Worm (Caenorhabditis elegans) whole organism, L2 larva: ENCODE results near the gene C02B8.1.

Experiments used
- fos-1 ChIP-seq: fragments of 150-350 bp; optimal IDR thresholded peaks from 2 replicates; lab custom pipeline; 2014; ENCODE audit warnings: missing biosample characterization, missing genetic modification characterization
- lin-39 ChIP-seq: fragments of 150-350 bp; optimal IDR thresholded peaks from 2 replicates; lab custom pipeline; 2014; ENCODE audit warnings: missing biosample characterization, missing genetic modification reagents, missing genetic modification characterization
- nhr-10 ChIP-seq: sonication (generic microtip); optimal IDR thresholded peaks from 2 replicates; lab custom pipeline; 2017; ENCODE audit warnings: missing biosample characterization, missing genetic modification characterization
- nhr-21 ChIP-seq: fragments of 150-350 bp; optimal IDR thresholded peaks from 2 replicates; lab custom pipeline; 2014; ENCODE audit warnings: missing biosample characterization, missing genetic modification characterization
- nhr-6 ChIP-seq: fragments of 150-350 bp; optimal IDR thresholded peaks from 2 replicates; lab custom pipeline; 2014; ENCODE audit warnings: missing biosample characterization, missing genetic modification characterization
- nhr-77 ChIP-seq: fragments of 150-350 bp; optimal IDR thresholded peaks from 2 replicates; lab custom pipeline; 2014; ENCODE audit warnings: missing biosample characterization, missing genetic modification characterization
- skn-1 ChIP-seq: sonication (generic microtip); optimal IDR thresholded peaks from 2 replicates; lab custom pipeline; 2017; ENCODE audit warnings: missing biosample characterization, missing genetic modification characterization
- sma-9 ChIP-seq, 2 experiments: fragments of 150-350 bp in 1 of 2; sonication (generic microtip) in 1 of 2; optimal IDR thresholded peaks; 2 replicates each; lab custom pipeline; 2014 to 2016; ENCODE audit warnings: missing genetic modification characterization in 2 of 2, mild to moderate bottlenecking in 1 of 2, missing biosample characterization in 1 of 2, missing compliant biosample characterization in 1 of 2, missing genetic modification reagents in 1 of 2, moderate library complexity in 1 of 2
- unc-62 ChIP-seq: fragments of 150-350 bp; optimal IDR thresholded peaks from 2 replicates; lab custom pipeline; 2014; ENCODE audit warnings: missing biosample characterization, missing genetic modification reagents, missing genetic modification characterization
- ztf-11 ChIP-seq: sonication (generic microtip); optimal IDR thresholded peaks from 2 replicates; lab custom pipeline; 2017; ENCODE audit warnings: missing biosample characterization, missing genetic modification characterization
- ztf-4 ChIP-seq: fragments of 150-350 bp; optimal IDR thresholded peaks from 2 replicates; lab custom pipeline; 2014; ENCODE audit warnings: missing biosample characterization, missing genetic modification characterization

- TF ChIP-seq ztf-11 (tag; lab: Kevin White, UChicago) = no peak
- TF ChIP-seq nhr-6 (tag; lab: Kevin White, UChicago) = no peak
- no peak for TF ChIP-seq unc-62
- no peak for TF ChIP-seq fos-1
- TF ChIP-seq ztf-4 (tag; lab: Kevin White, UChicago) = no peak
- TF ChIP-seq nhr-77 (tag; lab: Kevin White, UChicago) = no peak
- no peak for TF ChIP-seq nhr-10
- no peak for TF ChIP-seq skn-1
- peak; percentile 7 for TF ChIP-seq sma-9 (GFP tag; optimal IDR thresholded peaks at IDR 0.05; lab: Kevin White, UChicago)
- no peak for TF ChIP-seq sma-9 (tag; optimal IDR thresholded peaks at IDR 0.05; lab: Kevin White, UChicago)
- TF ChIP-seq nhr-21 (tag; lab: Kevin White, UChicago) = no peak
- no peak for TF ChIP-seq lin-39
Measured at ce11 chrX:8109531-8109930, 38.0 kb upstream of the C02B8.1 start.
